Worm (Caenorhabditis elegans) whole organism, early embryonic: ENCODE results near the gene nhr-264.

Experiments
- ama-1 ChIP-seq: fragments of 150-350 bp; optimal IDR thresholded peaks from 2 replicates; lab custom pipeline; 2014
- flt-1 ChIP-seq: fragments of 200-800 bp; sonication (Bioruptor generic); IDR thresholded peaks from 2 replicates; pipeline ENCODE4 v1.3.6; 2022; ENCODE audit warnings: missing genetic modification characterization, missing compliant biosample characterization
- scrt-1 ChIP-seq: fragments of 200-800 bp; sonication (Bioruptor generic); IDR thresholded peaks from 2 replicates; pipeline ENCODE4 v1.3.6; 2022; ENCODE audit warnings: missing genetic modification characterization, missing compliant biosample characterization

ce11 chrIV:9256017-9256416 is 37.7 kb downstream of the nhr-264 start, which contains the start of gene Y11D7A.9:
- TF ChIP-seq ama-1 (lab: Kevin White, UChicago), result no peak
- no peak for TF ChIP-seq scrt-1 (GFP tag; lab: Robert Waterston, UW)
- no peak for TF ChIP-seq flt-1 (GFP tag; lab: Robert Waterston, UW)
